Fruit fly (Drosophila melanogaster) whole organism, prepupa: Measurements from ENCODE around the gene CG33767.

Experiments used
- CG8319 ChIP-seq: fragments of 200-800 bp; sonication (Bioruptor generic); optimal IDR thresholded peaks from 3 replicates; lab custom pipeline; 2016; ENCODE audit warnings: missing biosample characterization, missing genetic modification characterization
- dac ChIP-seq: fragments of 200-800 bp; sonication (Bioruptor generic); optimal IDR thresholded peaks from 2 replicates; lab custom pipeline; 2017; ENCODE audit warnings: missing biosample characterization, mild to moderate bottlenecking, missing genetic modification characterization
- fd85E ChIP-seq: fragments of 200-800 bp; sonication (Bioruptor generic); optimal IDR thresholded peaks from 3 replicates; lab custom pipeline; 2016; ENCODE audit warnings: missing biosample characterization, missing genetic modification characterization
- pdm3 ChIP-seq: fragments of 200-800 bp; sonication (Bioruptor generic); optimal IDR thresholded peaks from 3 replicates; lab custom pipeline; 2016; ENCODE audit warnings: missing biosample characterization, missing genetic modification characterization

DNA sequence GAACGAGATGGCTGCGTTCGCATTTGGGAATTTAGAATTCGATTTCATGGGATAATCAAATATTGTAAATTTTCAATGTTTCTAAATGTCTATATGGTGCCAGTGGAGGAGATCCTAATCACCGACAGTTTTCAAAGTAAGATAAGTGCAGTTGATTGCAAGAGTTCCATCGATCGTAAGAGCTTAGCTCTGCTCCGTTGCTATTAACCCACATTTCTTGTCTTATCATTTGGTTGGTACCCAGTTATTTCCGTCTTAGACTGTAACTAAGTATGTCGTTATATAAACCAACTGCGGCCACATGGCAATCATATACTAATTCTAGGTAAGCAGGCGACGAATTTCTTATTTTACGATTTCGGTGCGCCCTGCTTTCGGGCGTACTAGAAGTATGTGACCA, 24.1 kb downstream of the CG33767 start:
- TF ChIP-seq fd85E (GFP tag; lab: Kevin White, UChicago) (no peak), CG8319 (GFP tag; lab: Kevin White, UChicago) (no peak), pdm3 (GFP tag; lab: Kevin White, UChicago) (no peak), dac (GFP tag; lab: Kevin White, UChicago) (no peak)
